Worm (Caenorhabditis elegans): ENCODE measurements around the gene srh-183.

srh-183 gene

ce11 chrV:20007470-20007869, 29.4 kb upstream of the srh-183 start, which contains the start of gene Y60A3A.23:
Gene Y60A3A.23 (plus strand): TSS chrV:20007770.
- TF ChIP-seq unc-86 (tag; optimal IDR thresholded peaks at IDR 0.05) (no peak), pag-3 (tag; optimal IDR thresholded peaks at IDR 0.05; ENCODE audit: borderline replicate concordance) (no peak), tbx-2 (tag; optimal IDR thresholded peaks at IDR 0.05) (no peak), Y22D7AL.16 (tag; optimal IDR thresholded peaks at IDR 0.05) (no peak), pros-1 (tag; optimal IDR thresholded peaks at IDR 0.05) (no peak), ttx-3 (tag; optimal IDR thresholded peaks at IDR 0.05) (no peak), lin-11 (tag; optimal IDR thresholded peaks at IDR 0.05) (no peak), nfya-1 (tag; optimal IDR thresholded peaks at IDR 0.05) (no peak), ceh-19 (GFP tag; optimal IDR thresholded peaks at IDR 0.05) (no peak)

ce11 chrV:20005724-20006132, 27.6 kb upstream of the srh-183 start:
- TF ChIP-seq pha-4 (tag; optimal IDR thresholded peaks at IDR 0.05) (no peak), unc-42 (tag; optimal IDR thresholded peaks at IDR 0.05) (peak; percentile 65), fkh-10 (GFP tag; optimal IDR thresholded peaks at IDR 0.05) (no peak), pax-1 (tag; optimal IDR thresholded peaks at IDR 0.05) (no peak), sox-4 (tag; optimal IDR thresholded peaks at IDR 0.05) (no peak), unc-55 (GFP tag; optimal IDR thresholded peaks at IDR 0.05) (peak; percentile 73), F13H6.1 (tag; optimal IDR thresholded peaks at IDR 0.05) (no peak), hlh-13 (GFP tag; optimal IDR thresholded peaks at IDR 0.05) (no peak), hlh-30 (tag; optimal IDR thresholded peaks at IDR 0.05; ENCODE audit: insufficient read depth) (peak; percentile 94), sdc-2 (tag; optimal IDR thresholded peaks at IDR 0.05) (peak; percentile 41), syd-9 (tag; optimal IDR thresholded peaks at IDR 0.05) (peak; percentile 10), unc-3 (GFP tag; conservative IDR thresholded peaks at IDR 0.05) (no peak), unc-3 (tag; optimal IDR thresholded peaks at IDR 0.05) (no peak), elt-4 (tag; optimal IDR thresholded peaks at IDR 0.05) (no peak), ceh-48 (tag; optimal IDR thresholded peaks at IDR 0.05) (peak; percentile 97), ceh-31 (tag; optimal IDR thresholded peaks at IDR 0.05) (peak; percentile 82), pha-2 (tag; optimal IDR thresholded peaks at IDR 0.05) (no peak), K02D7.2 (tag; optimal IDR thresholded peaks at IDR 0.05) (no peak), lin-11 (tag; optimal IDR thresholded peaks at IDR 0.05) (no peak), ceh-18 (tag; optimal IDR thresholded peaks at IDR 0.05) (peak; percentile 47), lim-6 (tag; optimal IDR thresholded peaks at IDR 0.05) (no peak), tbx-2 (tag; optimal IDR thresholded peaks at IDR 0.05) (peak; percentile 67), hlh-15 (tag; optimal IDR thresholded peaks at IDR 0.05) (no peak), pag-3 (tag; optimal IDR thresholded peaks at IDR 0.05; ENCODE audit: borderline replicate concordance) (no peak), C38D4.7 (GFP tag; optimal IDR thresholded peaks at IDR 0.05) (no peak), pat-9 (tag; optimal IDR thresholded peaks at IDR 0.05) (no peak), nfya-1 (tag; optimal IDR thresholded peaks at IDR 0.05) (peak; percentile 76), dmd-4 (tag; optimal IDR thresholded peaks at IDR 0.05; ENCODE audit: borderline replicate concordance) (peak; percentile 29), Y22D7AL.16 (tag; optimal IDR thresholded peaks at IDR 0.05) (no peak), dve-1 (tag; optimal IDR thresholded peaks at IDR 0.05) (no peak), ceh-2 (tag; optimal IDR thresholded peaks at IDR 0.05) (no peak), ceh-34 (tag; optimal IDR thresholded peaks at IDR 0.05) (peak; percentile 91), gmeb-2 (tag; optimal IDR thresholded peaks at IDR 0.05) (no peak), ceh-14 (tag; optimal IDR thresholded peaks at IDR 0.05) (peak; percentile 33)

- TF ChIP-seq ama-1 (optimal IDR thresholded peaks at IDR 0.05) (no peak), zip-5 (tag; optimal IDR thresholded peaks at IDR 0.05) (no peak), mec-3 (tag; optimal IDR thresholded peaks at IDR 0.05; ENCODE audit: borderline replicate concordance) (no peak), sox-2 (GFP tag; IDR thresholded peaks at IDR 0.05) (no peak), unc-42 (tag; optimal IDR thresholded peaks at IDR 0.05) (no peak), unc-3 (GFP tag; conservative IDR thresholded peaks at IDR 0.05) (no peak), unc-3 (tag; optimal IDR thresholded peaks at IDR 0.05) (no peak), ceh-48 (tag; optimal IDR thresholded peaks at IDR 0.05) (no peak), ets-4 (tag; optimal IDR thresholded peaks at IDR 0.05) (no peak), pha-2 (tag; optimal IDR thresholded peaks at IDR 0.05) (no peak), ttx-3 (tag; optimal IDR thresholded peaks at IDR 0.05) (no peak), F13H6.1 (tag; optimal IDR thresholded peaks at IDR 0.05) (no peak), ceh-22 (tag; optimal IDR thresholded peaks at IDR 0.05) (no peak), hlh-6 (tag; optimal IDR thresholded peaks at IDR 0.05) (no peak), elt-2 (tag; optimal IDR thresholded peaks at IDR 0.05) (no peak), fkh-6 (tag; optimal IDR thresholded peaks at IDR 0.05) (no peak), unc-86 (tag; optimal IDR thresholded peaks at IDR 0.05) (no peak), ceh-30 (tag; optimal IDR thresholded peaks at IDR 0.05) (no peak), madf-2 (tag; optimal IDR thresholded peaks at IDR 0.05) (no peak)
Observed at ce11 chrV:20004385-20004784, 26.3 kb upstream of the srh-183 start, which contains the start of gene unc-51. Gene unc-51 (minus strand): TSS chrV:20004485.

Measured in whole organism, late embryonic.